Worm (Caenorhabditis elegans): ENCODE measurements around the gene prdx-3.

prdx-3 gene

DNA sequence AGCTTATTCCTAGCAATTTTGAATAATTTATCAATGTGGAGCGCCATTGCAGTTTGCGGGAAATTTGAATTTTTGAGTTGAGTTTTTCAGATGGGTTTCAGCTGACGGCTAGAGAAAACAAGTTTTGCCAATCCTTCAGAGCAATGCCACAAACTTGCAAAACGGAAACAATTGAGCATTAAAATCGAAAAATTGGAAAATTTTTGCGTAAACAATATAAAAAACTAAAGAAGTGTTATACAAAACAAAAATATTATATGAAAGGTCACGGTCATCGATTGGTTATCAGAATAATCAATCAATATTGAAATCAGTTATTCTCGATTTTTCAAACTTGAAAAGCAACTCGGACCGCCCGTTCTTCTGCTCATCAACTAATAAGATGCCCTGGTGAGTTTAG lies 6.1 kb upstream of the prdx-3 start, which contains the start of gene R07E5.15:
Gene R07E5.15 (plus strand): TSS at position 301 of the 400 bp plus-strand sequence.
- TF ChIP-seq ceh-19 (GFP tag; optimal IDR thresholded peaks at IDR 0.05): no peak
- TF ChIP-seq Y22D7AL.16 (tag; optimal IDR thresholded peaks at IDR 0.05): no peak
- no peak for TF ChIP-seq ceh-45 (GFP tag; IDR thresholded peaks at IDR 0.05)
- TF ChIP-seq ceh-30 (tag; optimal IDR thresholded peaks at IDR 0.05): no peak
- no peak for TF ChIP-seq ceh-48 (tag; optimal IDR thresholded peaks at IDR 0.05)
- no peak for TF ChIP-seq pqm-1 (tag; optimal IDR thresholded peaks at IDR 0.05)
- no peak for TF ChIP-seq ceh-31 (tag; optimal IDR thresholded peaks at IDR 0.05)
- TF ChIP-seq elt-4 (tag; optimal IDR thresholded peaks at IDR 0.05): no peak
- TF ChIP-seq lin-11 (tag; optimal IDR thresholded peaks at IDR 0.05): no peak
- TF ChIP-seq K09A11.1 (tag; optimal IDR thresholded peaks at IDR 0.05; ENCODE audit: insufficient read depth): no peak
- TF ChIP-seq zip-5 (tag; optimal IDR thresholded peaks at IDR 0.05): no peak
- no peak for TF ChIP-seq pha-4 (tag; optimal IDR thresholded peaks at IDR 0.05)
- TF ChIP-seq ceh-24 (tag; optimal IDR thresholded peaks at IDR 0.05): no peak
- no peak for TF ChIP-seq sdc-2 (tag; optimal IDR thresholded peaks at IDR 0.05)

ce11 chrIII:4404339-4404836 lies 2.9 kb upstream of the prdx-3 start, which contains the start of the genes R07E5.17 and snfc-5:
Gene R07E5.17, minus strand, starts transcription at chrIII:4404436.
Gene snfc-5, plus strand, starts transcription at chrIII:4404786.
- no peak for TF ChIP-seq hlh-15 (tag; optimal IDR thresholded peaks at IDR 0.05)
- peak; percentile 27 for TF ChIP-seq ceh-31 (tag; optimal IDR thresholded peaks at IDR 0.05)
- TF ChIP-seq ceh-9 (tag; optimal IDR thresholded peaks at IDR 0.05): no peak
- no peak for TF ChIP-seq dve-1 (tag; optimal IDR thresholded peaks at IDR 0.05)
- TF ChIP-seq unc-42 (tag; optimal IDR thresholded peaks at IDR 0.05): peak; percentile 37
- TF ChIP-seq ceh-14 (tag; optimal IDR thresholded peaks at IDR 0.05): peak; percentile 44
- no peak for TF ChIP-seq elt-4 (tag; optimal IDR thresholded peaks at IDR 0.05)
- TF ChIP-seq npax-4 (tag; optimal IDR thresholded peaks at IDR 0.05): no peak
- no peak for TF ChIP-seq sdc-2 (tag; optimal IDR thresholded peaks at IDR 0.05)
- peak; percentile 25 for TF ChIP-seq ceh-18 (tag; optimal IDR thresholded peaks at IDR 0.05)
- no peak for TF ChIP-seq C38D4.7 (GFP tag; optimal IDR thresholded peaks at IDR 0.05)

- TF ChIP-seq pqm-1 (tag; optimal IDR thresholded peaks at IDR 0.05) (no peak), ets-4 (tag; optimal IDR thresholded peaks at IDR 0.05) (no peak), odd-2 (tag; optimal IDR thresholded peaks at IDR 0.05) (no peak), ceh-45 (GFP tag; IDR thresholded peaks at IDR 0.05) (no peak), C38D4.7 (GFP tag; optimal IDR thresholded peaks at IDR 0.05) (no peak), sdc-2 (tag; optimal IDR thresholded peaks at IDR 0.05) (no peak), ceh-14 (tag; optimal IDR thresholded peaks at IDR 0.05) (no peak)
Observed at ce11 chrIII:4405986-4406385, 1.3 kb upstream of the prdx-3 start, which contains the start of gene rnp-4. Gene rnp-4, plus strand, starts transcription at chrIII:4406286.

- no peak for TF ChIP-seq zip-5 (tag; optimal IDR thresholded peaks at IDR 0.05)
Observed at ce11 chrIII:4408251-4408650, 1.0 kb downstream of the prdx-3 start, which contains the start of gene gpch-1. Gene gpch-1, plus strand, starts transcription at chrIII:4408551.

ce11 chrIII:4412108-4413009 lies 5.1 kb downstream of the prdx-3 start:
- TF ChIP-seq ahr-1 (tag; optimal IDR thresholded peaks at IDR 0.05) (no peak), eyg-1 (tag; optimal IDR thresholded peaks at IDR 0.05) (no peak), pat-9 (tag; optimal IDR thresholded peaks at IDR 0.05) (no peak), zip-5 (tag; optimal IDR thresholded peaks at IDR 0.05) (no peak), unc-86 (tag; optimal IDR thresholded peaks at IDR 0.05) (no peak), ref-2 (tag; optimal IDR thresholded peaks at IDR 0.05) (no peak), ceh-34 (tag; optimal IDR thresholded peaks at IDR 0.05) (no peak), hlh-8 (tag; optimal IDR thresholded peaks at IDR 0.05) (no peak), nhr-11 (tag; optimal IDR thresholded peaks at IDR 0.05) (no peak), nfya-1 (tag; optimal IDR thresholded peaks at IDR 0.05) (no peak), elt-2 (tag; optimal IDR thresholded peaks at IDR 0.05) (no peak), Y22D7AL.16 (tag; optimal IDR thresholded peaks at IDR 0.05) (no peak), madf-2 (tag; optimal IDR thresholded peaks at IDR 0.05) (no peak), ceh-22 (tag; optimal IDR thresholded peaks at IDR 0.05) (no peak), elt-4 (tag; optimal IDR thresholded peaks at IDR 0.05) (no peak), pros-1 (tag; optimal IDR thresholded peaks at IDR 0.05) (no peak), pag-3 (tag; optimal IDR thresholded peaks at IDR 0.05; ENCODE audit: borderline replicate concordance) (no peak), fax-1 (tag; optimal IDR thresholded peaks at IDR 0.05) (no peak), lin-11 (tag; optimal IDR thresholded peaks at IDR 0.05) (no peak)
